Fruit fly (Drosophila melanogaster): ENCODE data around the gene Sfp24Bb.

- TF ChIP-seq psq (optimal IDR thresholded peaks at IDR 0.05) (no peak), EcR (GFP tag; optimal IDR thresholded peaks at IDR 0.05) (no peak), usp (GFP tag; optimal IDR thresholded peaks at IDR 0.05) (no peak), CG8478 (optimal IDR thresholded peaks at IDR 0.05) (no peak)
Measured at dm6 chr2L:3711665-3712064, 42.1 kb upstream of the Sfp24Bb start, which contains the start of gene cutlet.

All from whole organism.